Fruit fly (Drosophila melanogaster) Kc167 (cell line): ENCODE measurements around the gene bon.

Experiments used
- h ChIP-seq: fragments of >200 bp; optimal IDR thresholded peaks from 3 replicates; lab custom pipeline; 2018; ENCODE audit warnings: missing external identifiers
- psq ChIP-seq: fragments of >200 bp; optimal IDR thresholded peaks from 2 replicates; lab custom pipeline; 2017; ENCODE audit warnings: missing external identifiers

dm6 chr3R:20635735-20636134 lies 42.8 kb downstream of the bon start:
- no peak for TF ChIP-seq psq (lab: Kevin White, UChicago)
- no peak for TF ChIP-seq h
